Fruit fly (Drosophila melanogaster) whole organism, prepupa: ENCODE measurements around the gene Ts.

ENCODE experiments used
- CG1621 ChIP-seq: fragments of 200-800 bp; sonication (Bioruptor generic); optimal IDR thresholded peaks from 3 replicates; lab custom pipeline; 2018; ENCODE audit warnings: missing biosample characterization, mild to moderate bottlenecking, missing genetic modification characterization
- CG3919 ChIP-seq: fragments of 200-800 bp; sonication (Bioruptor generic); optimal IDR thresholded peaks from 3 replicates; lab custom pipeline; 2016; ENCODE audit warnings: missing biosample characterization, missing genetic modification characterization
- CG8632 ChIP-seq: fragments of 200-800 bp; sonication (Bioruptor generic); optimal IDR thresholded peaks from 3 replicates; lab custom pipeline; 2016; ENCODE audit warnings: missing biosample characterization, missing genetic modification characterization
- Gug ChIP-seq: fragments of 200-800 bp; sonication (Bioruptor generic); IDR thresholded peaks from 2 replicates; pipeline ENCODE4 v1.3.6; 2022; ENCODE audit warnings: missing biosample characterization, missing genetic modification characterization
- Sox102F ChIP-seq: fragments of 200-800 bp; sonication (Bioruptor generic); optimal IDR thresholded peaks from 2 replicates; lab custom pipeline; 2016; ENCODE audit warnings: missing biosample characterization, mild to moderate bottlenecking, missing genetic modification characterization
- Sox14 ChIP-seq: fragments of 200-800 bp; sonication (Bioruptor generic); optimal IDR thresholded peaks from 3 replicates; lab custom pipeline; 2016; ENCODE audit warnings: missing biosample characterization, missing genetic modification characterization

DNA sequence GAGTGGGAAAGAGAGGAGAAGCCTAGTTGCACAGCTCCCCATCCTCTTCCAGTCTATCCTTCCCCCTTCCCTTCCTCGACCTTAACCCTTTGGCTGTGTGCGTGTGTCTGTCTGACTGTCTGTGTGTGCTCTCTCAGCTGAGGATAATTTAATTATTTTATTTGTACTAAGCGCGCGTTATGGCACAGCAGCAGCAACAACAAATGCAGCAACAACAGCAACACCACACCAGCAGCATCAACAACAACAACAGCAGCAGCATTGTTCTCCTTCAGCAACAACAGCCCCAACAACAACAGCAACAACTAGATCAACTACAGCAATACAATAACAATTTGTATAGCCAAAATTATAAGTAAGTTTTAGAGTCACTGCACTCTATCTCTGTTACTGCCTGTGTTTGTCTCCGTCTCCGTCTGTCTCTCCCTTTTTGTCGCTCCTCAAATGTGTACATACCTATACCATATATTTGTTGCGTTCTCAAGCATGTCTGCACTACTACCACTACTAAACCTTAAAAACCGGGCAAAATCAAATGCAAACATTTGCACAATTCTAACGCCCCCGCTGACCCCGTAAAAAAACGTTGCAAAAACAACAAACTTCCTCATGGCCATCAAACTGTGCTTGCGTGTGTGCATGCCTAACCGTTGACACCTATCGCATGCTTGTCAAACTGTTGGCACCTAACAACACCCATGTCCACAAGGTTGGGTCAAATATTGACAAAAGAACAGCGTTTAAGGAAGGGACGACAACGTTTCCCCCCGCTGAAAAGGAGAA is 23.8 kb downstream of the Ts start:
- TF ChIP-seq CG3919 (GFP tag; lab: Kevin White, UChicago) (no peak), Gug (GFP tag; lab: Robert Waterston, UW) (no peak), Sox14 (GFP tag; lab: Kevin White, UChicago) (no peak), CG8632 (GFP tag; lab: Kevin White, UChicago) (no peak), Sox102F (GFP tag; lab: Kevin White, UChicago) (no peak), CG1621 (tag; lab: Kevin White, UChicago) (no peak)
